Fruit fly (Drosophila melanogaster) whole organism, adult: ENCODE measurements around the gene tal-AA.

Experiments used
- CG33017 ChIP-seq: fragments of 200-800 bp; sonication (Bioruptor generic); optimal IDR thresholded peaks from 2 replicates; lab custom pipeline; 2018; ENCODE audit warnings: missing biosample characterization, mild to moderate bottlenecking, missing genetic modification characterization, moderate library complexity
- CG5204 ChIP-seq: fragments of 200-800 bp; sonication (Bioruptor generic); optimal IDR thresholded peaks from 2 replicates; lab custom pipeline; 2016; ENCODE audit warnings: missing biosample characterization, missing genetic modification characterization
- Crg-1 ChIP-seq: fragments of 200-800 bp; sonication (Bioruptor generic); optimal IDR thresholded peaks from 2 replicates; lab custom pipeline; 2016; ENCODE audit warnings: missing biosample characterization, missing genetic modification characterization
- Hr96 ChIP-seq: fragments of 200-800 bp; sonication (Bioruptor generic); optimal IDR thresholded peaks from 2 replicates; lab custom pipeline; 2016; ENCODE audit warnings: missing biosample characterization, missing genetic modification characterization
- Mnt ChIP-seq: fragments of 200-800 bp; sonication (Bioruptor generic); optimal IDR thresholded peaks from 2 replicates; lab custom pipeline; 2016; ENCODE audit warnings: missing biosample characterization, mild to moderate bottlenecking, missing genetic modification characterization
- cic ChIP-seq: fragments of 200-800 bp; sonication (Bioruptor generic); optimal IDR thresholded peaks from 2 replicates; lab custom pipeline; 2017; ENCODE audit warnings: missing biosample characterization, mild to moderate bottlenecking, missing genetic modification characterization, moderate library complexity
- cnc ChIP-seq, 2 experiments: fragments of >200 bp; optimal IDR thresholded peaks; 2 replicates each; lab custom pipeline; 2017
- pad ChIP-seq: fragments of 200-800 bp; sonication (Bioruptor generic); optimal IDR thresholded peaks from 3 replicates; lab custom pipeline; 2017; ENCODE audit warnings: missing biosample characterization, missing genetic modification characterization, mild to moderate bottlenecking, moderate library complexity, missing genetic modification reagents
- toe ChIP-seq: fragments of 200-800 bp; sonication (Bioruptor generic); optimal IDR thresholded peaks from 2 replicates; lab custom pipeline; 2016; ENCODE audit warnings: missing biosample characterization, missing genetic modification characterization

dm6 chr3R:13820483-13820882, 7.6 kb downstream of the tal-AA start:
- TF ChIP-seq CG33017 (tag; lab: Kevin White, UChicago) (no peak), CG5204 (GFP tag; lab: Kevin White, UChicago) (no peak), Crg-1 (GFP tag; lab: Kevin White, UChicago) (no peak), cic (GFP tag; lab: Kevin White, UChicago) (no peak), Hr96 (GFP tag; lab: Kevin White, UChicago) (no peak), pad (no peak), toe (GFP tag; lab: Kevin White, UChicago) (no peak), cnc (optimal IDR thresholded peaks at IDR 0.05; lab: Kevin White, UChicago) (no peak), Mnt (GFP tag; lab: Kevin White, UChicago) (no peak)
